Worm (Caenorhabditis elegans): ENCODE data around the gene Y54F10BM.21.

The Y54F10BM.21 gene

DNA sequence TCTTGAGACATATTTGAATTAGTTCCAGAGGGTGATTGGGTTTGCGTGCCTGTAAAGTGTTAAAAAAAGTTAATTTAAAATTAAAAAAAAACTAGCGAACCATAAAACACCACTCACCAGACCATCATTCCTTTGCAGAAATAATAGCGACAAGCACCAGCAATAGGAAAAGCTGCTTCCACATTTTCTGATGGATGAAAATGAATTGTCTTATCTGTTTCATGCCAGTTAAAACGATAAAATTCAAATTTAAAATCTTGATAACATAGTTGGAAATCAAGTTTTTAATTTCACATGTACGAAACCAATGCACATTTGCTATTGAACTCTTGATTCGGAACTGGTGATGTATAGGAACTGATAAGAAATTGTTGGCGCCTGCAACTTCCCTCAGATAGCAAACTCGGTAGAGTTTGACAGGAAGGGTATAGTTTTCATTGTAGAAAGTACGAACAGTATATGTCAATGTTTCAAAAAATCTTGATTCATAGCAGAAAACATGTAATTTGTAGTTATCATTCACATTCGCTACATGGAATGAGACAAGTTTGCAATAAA, 37.3 kb upstream of the Y54F10BM.21 start, which contains the start of gene C39B5.10:
Gene C39B5.10, minus strand, starts transcription at position 51 of the 558 bp plus-strand sequence.
- TF ChIP-seq nhr-237 (tag; optimal IDR thresholded peaks at IDR 0.05) (no peak), ceh-16 (tag; optimal IDR thresholded peaks at IDR 0.05) (no peak), fos-1 (tag; optimal IDR thresholded peaks at IDR 0.05) (peak; percentile 89)

DNA sequence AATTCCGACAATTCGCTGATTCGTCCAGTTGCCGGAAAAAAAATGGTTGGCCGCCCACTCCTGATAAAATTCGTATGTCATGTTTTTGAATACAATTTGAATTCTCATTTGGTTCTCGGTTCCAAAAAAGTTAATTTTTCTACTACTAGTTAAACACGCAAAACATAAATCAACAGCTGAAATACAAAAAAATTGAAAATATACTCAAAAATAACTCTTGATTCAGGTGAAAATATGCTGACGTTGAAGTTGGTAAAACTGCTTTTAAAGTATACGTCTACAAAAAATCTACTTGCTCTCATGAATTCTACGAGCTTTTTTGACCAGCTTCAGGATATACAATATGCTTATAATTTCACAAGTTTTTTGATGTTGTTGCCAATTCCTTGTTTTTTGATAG, 36.5 kb upstream of the Y54F10BM.21 start, which contains the start of gene srz-56:
Gene srz-56, plus strand, starts transcription at position 301 of the 400 bp plus-strand sequence.
- TF ChIP-seq elt-1 (tag; optimal IDR thresholded peaks at IDR 0.05), result no peak
- no peak for TF ChIP-seq nhr-12 (tag; optimal IDR thresholded peaks at IDR 0.05)
- TF ChIP-seq snpc-4 (tag; optimal IDR thresholded peaks at IDR 0.05), result no peak
- TF ChIP-seq lin-13 (GFP tag; optimal IDR thresholded peaks at IDR 0.05), result no peak
- no peak for TF ChIP-seq sma-9 (GFP tag; optimal IDR thresholded peaks at IDR 0.05)
- no peak for TF ChIP-seq sma-9 (tag; optimal IDR thresholded peaks at IDR 0.05)
- TF ChIP-seq peb-1 (tag; optimal IDR thresholded peaks at IDR 0.05), result no peak
- TF ChIP-seq nhr-25 (tag; optimal IDR thresholded peaks at IDR 0.05), result no peak
- TF ChIP-seq sem-4 (tag; optimal IDR thresholded peaks at IDR 0.05), result no peak
- TF ChIP-seq nhr-10 (tag; optimal IDR thresholded peaks at IDR 0.05), result no peak
- no peak for TF ChIP-seq skn-1 (tag; optimal IDR thresholded peaks at IDR 0.05)
- no peak for TF ChIP-seq ztf-1 (GFP tag; conservative IDR thresholded peaks at IDR 0.05)
- no peak for TF ChIP-seq ztf-4 (tag; optimal IDR thresholded peaks at IDR 0.05)
- no peak for TF ChIP-seq aly-2 (tag; optimal IDR thresholded peaks at IDR 0.05)
- no peak for TF ChIP-seq sma-3 (GFP tag; optimal IDR thresholded peaks at IDR 0.05)
- TF ChIP-seq zag-1 (tag; optimal IDR thresholded peaks at IDR 0.05), result no peak
- no peak for TF ChIP-seq nhr-6 (tag; optimal IDR thresholded peaks at IDR 0.05)
- TF ChIP-seq dmd-4 (tag; optimal IDR thresholded peaks at IDR 0.05), result no peak
- TF ChIP-seq ceh-82 (tag; optimal IDR thresholded peaks at IDR 0.05), result no peak
- no peak for TF ChIP-seq nhr-77 (tag; optimal IDR thresholded peaks at IDR 0.05)

ce11 chrIII:2243617-2244016, 33.3 kb upstream of the Y54F10BM.21 start:
- TF ChIP-seq ztf-1 (GFP tag; conservative IDR thresholded peaks at IDR 0.05) (no peak), elt-1 (tag; optimal IDR thresholded peaks at IDR 0.05) (no peak), lsy-2 (tag; optimal IDR thresholded peaks at IDR 0.05) (no peak), Y55F3AM.14 (GFP tag; optimal IDR thresholded peaks at IDR 0.05) (no peak), nhr-6 (tag; optimal IDR thresholded peaks at IDR 0.05) (no peak), gmeb-1 (tag; optimal IDR thresholded peaks at IDR 0.05) (no peak), fos-1 (tag; optimal IDR thresholded peaks at IDR 0.05) (no peak), ztf-4 (tag; optimal IDR thresholded peaks at IDR 0.05) (no peak), elt-3 (tag; optimal IDR thresholded peaks at IDR 0.05) (no peak), dmd-4 (tag; optimal IDR thresholded peaks at IDR 0.05) (no peak), alr-1 (tag; optimal IDR thresholded peaks at IDR 0.05) (no peak), lin-13 (GFP tag; optimal IDR thresholded peaks at IDR 0.05) (no peak), unc-55 (GFP tag; optimal IDR thresholded peaks at IDR 0.05) (no peak), skn-1 (tag; optimal IDR thresholded peaks at IDR 0.05) (no peak), mbf-1 (tag; optimal IDR thresholded peaks at IDR 0.05) (no peak), nhr-12 (tag; optimal IDR thresholded peaks at IDR 0.05) (no peak), F13H6.1 (tag; optimal IDR thresholded peaks at IDR 0.05) (no peak)

DNA sequence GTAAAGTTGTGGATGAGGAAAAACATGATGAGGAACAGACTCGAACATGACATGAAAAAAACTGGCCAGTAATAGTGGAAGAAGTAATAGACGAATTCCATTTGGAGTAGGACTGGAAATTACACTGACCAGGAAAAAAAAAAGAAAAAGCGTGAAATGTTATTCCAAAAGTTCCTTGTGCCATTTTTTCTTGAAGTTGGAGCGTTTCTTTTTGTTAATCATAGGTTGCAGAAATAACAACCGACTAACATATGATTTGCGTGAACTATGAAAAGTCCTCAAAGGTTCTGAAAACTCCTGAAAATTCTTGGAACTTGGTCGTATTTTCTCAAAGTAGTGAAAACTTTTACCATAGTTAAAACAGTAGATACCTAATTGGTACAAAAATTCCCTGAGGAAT, 31.2 kb upstream of the Y54F10BM.21 start, which contains the start of gene srd-67:
Gene srd-67, minus strand, starts transcription at position 101 of the 400 bp plus-strand sequence.
- no peak for TF ChIP-seq mdl-1 (tag; optimal IDR thresholded peaks at IDR 0.05)
- no peak for TF ChIP-seq sma-3 (GFP tag; optimal IDR thresholded peaks at IDR 0.05)
- TF ChIP-seq lin-13 (GFP tag; optimal IDR thresholded peaks at IDR 0.05), result no peak
- TF ChIP-seq ZK546.5 (tag; optimal IDR thresholded peaks at IDR 0.05), result no peak
- TF ChIP-seq ceh-16 (tag; optimal IDR thresholded peaks at IDR 0.05), result no peak
- no peak for TF ChIP-seq nhr-23 (tag; optimal IDR thresholded peaks at IDR 0.05)
- no peak for TF ChIP-seq unc-39 (tag; optimal IDR thresholded peaks at IDR 0.05)
- TF ChIP-seq Y55F3AM.14 (GFP tag; optimal IDR thresholded peaks at IDR 0.05), result no peak
- TF ChIP-seq unc-55 (GFP tag; optimal IDR thresholded peaks at IDR 0.05), result no peak
- no peak for TF ChIP-seq C34F6.9 (tag; optimal IDR thresholded peaks at IDR 0.05)
- TF ChIP-seq egl-27 (tag; optimal IDR thresholded peaks at IDR 0.05), result no peak
- no peak for TF ChIP-seq elt-3 (tag; optimal IDR thresholded peaks at IDR 0.05)
- TF ChIP-seq ztf-4 (tag; optimal IDR thresholded peaks at IDR 0.05), result no peak
- TF ChIP-seq nhr-25 (tag; optimal IDR thresholded peaks at IDR 0.05), result no peak
- no peak for TF ChIP-seq ama-1 (optimal IDR thresholded peaks at IDR 0.05)
- no peak for TF ChIP-seq gmeb-1 (tag; optimal IDR thresholded peaks at IDR 0.05)
- TF ChIP-seq peb-1 (tag; optimal IDR thresholded peaks at IDR 0.05), result no peak
- TF ChIP-seq blmp-1 (tag; optimal IDR thresholded peaks at IDR 0.05; ENCODE audit: insufficient read depth), result no peak
- TF ChIP-seq nhr-12 (tag; optimal IDR thresholded peaks at IDR 0.05), result no peak

All from whole organism, L2 larva.